Worm (Caenorhabditis elegans) whole organism, L4/young adult: Measurements from ENCODE around the gene npr-12.

Experiments
- W03F9.2 ChIP-seq: fragments of 150-350 bp; optimal IDR thresholded peaks from 2 replicates; lab custom pipeline; 2014; ENCODE audit warnings: missing biosample characterization, missing genetic modification characterization
- dao-5 ChIP-seq: sonication (generic microtip); optimal IDR thresholded peaks from 2 replicates; lab custom pipeline; 2016; ENCODE audit warnings: missing genotype, missing genetic modification characterization, moderate library complexity, missing compliant biosample characterization

DNA sequence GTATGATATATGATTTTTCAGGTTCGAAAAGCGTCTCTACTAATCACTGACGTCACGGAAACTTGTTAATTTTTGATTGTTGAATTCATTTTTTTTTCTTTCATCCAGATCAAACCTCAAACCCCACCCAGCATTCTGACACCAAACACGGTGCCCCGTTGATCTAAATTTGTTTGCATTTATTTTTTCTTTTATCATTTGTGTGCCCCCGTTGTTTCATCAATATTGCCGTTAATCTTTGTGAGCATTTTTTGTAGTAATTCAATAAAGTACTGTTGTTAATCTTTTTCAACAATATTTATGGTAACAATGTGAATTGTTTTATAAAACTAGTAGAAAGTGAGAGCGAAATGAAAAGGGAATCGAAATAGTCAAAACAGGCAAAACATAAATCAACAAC lies 20.6 kb downstream of the npr-12 start:
- TF ChIP-seq dao-5 (no peak), W03F9.2 (tag; lab: Kevin White, UChicago) (no peak)
